Worm (Caenorhabditis elegans): ENCODE measurements around the gene gskl-1.
"Not testable (repeated sequence)": the region's sequence is repeated elsewhere in the genome, so short reads cannot be mapped to it uniquely, and the experiment has no call there.

gskl-1 gene

DNA sequence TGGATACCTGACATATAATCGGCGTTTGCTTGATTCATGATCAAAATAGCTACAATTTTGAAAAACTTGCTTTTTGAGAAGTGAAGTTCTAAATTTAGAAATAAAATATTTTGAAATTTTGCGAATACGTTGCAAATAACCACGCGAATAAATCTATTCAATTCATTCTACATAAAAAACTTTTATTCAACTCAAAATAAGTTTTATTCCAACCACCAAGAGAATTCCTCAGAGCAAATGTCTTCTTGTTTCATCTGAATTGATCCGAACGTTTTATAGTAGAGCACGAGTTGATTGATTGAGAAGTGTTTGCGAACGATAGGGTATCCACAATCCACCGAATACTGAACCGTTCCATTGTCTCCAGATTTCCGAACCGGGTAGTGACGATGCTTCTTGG, 31.6 kb upstream of the gskl-1 start, which contains the start of gene F44F4.9:
F44F4.9 (minus strand) TSS at position 101 of the 400 bp plus-strand sequence.
- no peak for TF ChIP-seq mdl-1 (tag; optimal IDR thresholded peaks at IDR 0.05)
- no peak for TF ChIP-seq fkh-10 (GFP tag; optimal IDR thresholded peaks at IDR 0.05)
- no peak for TF ChIP-seq jun-1 (tag; optimal IDR thresholded peaks at IDR 0.05)
- TF ChIP-seq fkh-2 (tag; optimal IDR thresholded peaks at IDR 0.05): no peak
- TF ChIP-seq mml-1 (tag; optimal IDR thresholded peaks at IDR 0.05): no peak
- no peak for TF ChIP-seq snpc-4 (tag; optimal IDR thresholded peaks at IDR 0.05)
- no peak for TF ChIP-seq zag-1 (tag; optimal IDR thresholded peaks at IDR 0.05)
- no peak for TF ChIP-seq R02D3.7 (tag; optimal IDR thresholded peaks at IDR 0.05)
- no peak for TF ChIP-seq fos-1 (tag; optimal IDR thresholded peaks at IDR 0.05)
- TF ChIP-seq pha-4 (tag; optimal IDR thresholded peaks at IDR 0.05): no peak
- no peak for TF ChIP-seq elt-1 (tag; optimal IDR thresholded peaks at IDR 0.05)
- no peak for TF ChIP-seq ceh-28 (tag; optimal IDR thresholded peaks at IDR 0.05)
- no peak for TF ChIP-seq lin-39 (tag; optimal IDR thresholded peaks at IDR 0.05)
- no peak for TF ChIP-seq elt-2 (tag; optimal IDR thresholded peaks at IDR 0.05)
- TF ChIP-seq aly-2 (tag; optimal IDR thresholded peaks at IDR 0.05): no peak
- TF ChIP-seq nhr-11 (tag; optimal IDR thresholded peaks at IDR 0.05): no peak
- no peak for TF ChIP-seq egl-27 (tag; optimal IDR thresholded peaks at IDR 0.05)
- TF ChIP-seq ceh-82 (tag; optimal IDR thresholded peaks at IDR 0.05): no peak
- TF ChIP-seq ztf-4 (tag; optimal IDR thresholded peaks at IDR 0.05): no peak
- TF ChIP-seq lin-15B (tag; optimal IDR thresholded peaks at IDR 0.05): no peak

DNA sequence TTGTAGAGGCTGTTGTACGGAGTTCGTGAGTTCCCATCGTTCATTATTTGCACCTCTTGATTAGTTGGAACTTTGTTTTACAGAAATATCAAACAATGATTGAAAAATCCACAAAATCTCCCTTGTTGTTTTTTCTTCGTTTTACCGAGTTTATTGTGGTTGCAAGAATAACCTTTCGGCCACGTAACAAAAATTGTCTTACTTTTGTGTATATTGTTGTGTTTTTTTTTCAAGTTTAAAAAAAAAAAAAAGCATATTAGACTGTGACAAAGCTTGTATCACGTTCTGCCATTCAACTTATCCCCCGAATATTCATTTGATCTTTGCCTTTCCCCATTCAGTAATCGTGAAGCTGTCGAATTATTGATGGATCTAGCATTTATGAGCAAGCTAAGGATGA, 30.2 kb upstream of the gskl-1 start, which contains the start of gene F44F4.10:
F44F4.10 (minus strand) TSS at position 101 of the 400 bp plus-strand sequence.
- TF ChIP-seq nhr-25 (tag; optimal IDR thresholded peaks at IDR 0.05) (no peak), snpc-4 (tag; optimal IDR thresholded peaks at IDR 0.05) (no peak), tbx-2 (tag; optimal IDR thresholded peaks at IDR 0.05) (no peak), R02D3.7 (tag; optimal IDR thresholded peaks at IDR 0.05) (no peak), eor-1 (tag; optimal IDR thresholded peaks at IDR 0.05) (no peak), pqm-1 (tag; optimal IDR thresholded peaks at IDR 0.05) (no peak), fkh-10 (GFP tag; optimal IDR thresholded peaks at IDR 0.05) (no peak), nhr-28 (tag; optimal IDR thresholded peaks at IDR 0.05) (no peak)

DNA sequence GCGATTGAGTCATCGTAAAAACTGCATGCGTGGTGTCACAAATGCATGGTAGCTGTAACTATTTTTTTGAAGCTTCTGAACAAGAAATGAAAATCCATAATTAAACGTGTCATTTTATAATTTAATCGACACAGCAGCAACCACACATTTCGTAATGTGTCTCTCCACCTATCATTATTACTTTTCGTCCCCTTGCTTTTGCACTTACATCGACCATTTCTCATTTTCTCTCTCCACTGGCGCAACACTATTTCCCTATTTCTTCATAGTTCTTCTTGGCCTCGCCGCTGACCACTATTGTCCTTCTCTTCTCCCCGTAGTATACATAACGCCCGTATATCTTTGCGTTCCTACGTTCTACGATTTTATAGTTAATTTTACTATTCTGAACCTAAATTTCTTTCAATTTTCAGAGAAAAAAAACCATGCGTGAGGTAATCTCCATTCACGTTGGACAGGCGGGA, 29.0 kb upstream of the gskl-1 start, which contains the start of gene tba-4:
tba-4 (plus strand) TSS at position 414 of the 464 bp plus-strand sequence.
- no peak for TF ChIP-seq fkh-10 (GFP tag; optimal IDR thresholded peaks at IDR 0.05)
- peak; percentile 23 for TF ChIP-seq elt-2 (tag; optimal IDR thresholded peaks at IDR 0.05)
- peak; percentile 13 for TF ChIP-seq nhr-25 (tag; optimal IDR thresholded peaks at IDR 0.05)

DNA sequence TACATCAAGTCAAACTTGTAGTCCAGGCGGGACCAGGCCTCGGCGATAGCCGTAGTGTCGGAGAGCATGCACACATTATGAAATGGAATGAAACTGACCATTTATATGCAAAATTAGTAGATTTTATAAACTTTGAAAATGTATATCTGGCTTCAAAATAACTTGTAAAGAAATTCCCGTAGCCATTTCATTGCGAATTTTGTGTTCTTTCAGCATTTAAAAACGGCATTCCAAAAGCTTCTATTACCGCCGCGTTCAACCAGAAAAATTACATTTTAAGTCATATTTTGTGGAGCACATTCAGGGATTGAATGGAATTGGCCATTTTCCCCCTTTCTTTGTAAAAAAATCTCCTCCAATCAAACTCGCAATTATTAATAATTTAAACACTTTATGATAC, 24.5 kb upstream of the gskl-1 start, which contains the start of gene Y19D2B.1:
Y19D2B.1 (minus strand) TSS at position 101 of the 400 bp plus-strand sequence.
- TF ChIP-seq ama-1 (optimal IDR thresholded peaks at IDR 0.05); nhr-237 (tag; optimal IDR thresholded peaks at IDR 0.05); snpc-4 (tag; optimal IDR thresholded peaks at IDR 0.05): not testable (repeated sequence)

DNA sequence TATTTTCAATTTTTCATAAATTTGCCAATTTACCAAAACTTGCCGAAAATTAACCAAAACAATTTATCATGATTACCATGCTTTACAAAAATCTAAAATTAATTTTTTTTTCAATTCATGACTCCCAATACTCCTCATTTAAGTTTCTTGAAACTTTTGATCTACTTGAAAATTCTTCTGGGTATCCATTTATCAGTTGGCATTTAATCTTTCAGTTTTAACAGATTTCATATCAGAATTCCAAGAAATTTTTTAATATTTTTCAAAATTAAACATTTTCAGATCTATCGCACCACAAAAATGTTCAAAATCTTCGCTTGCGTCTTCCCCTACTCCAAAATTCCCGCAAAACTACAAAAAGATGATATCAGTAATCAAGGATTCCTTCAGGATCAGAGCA, 23.4 kb upstream of the gskl-1 start, which contains the start of gene Y19D2B.2:
Y19D2B.2 (plus strand) TSS at position 301 of the 400 bp plus-strand sequence.
- TF ChIP-seq lin-39 (tag; optimal IDR thresholded peaks at IDR 0.05) (no peak), unc-62 (GFP tag; optimal IDR thresholded peaks at IDR 0.05) (no peak), ztf-4 (tag; optimal IDR thresholded peaks at IDR 0.05) (no peak), sea-2 (GFP tag; optimal IDR thresholded peaks at IDR 0.05) (no peak), aly-2 (tag; optimal IDR thresholded peaks at IDR 0.05) (no peak), jun-1 (tag; optimal IDR thresholded peaks at IDR 0.05) (no peak), snpc-4 (tag; optimal IDR thresholded peaks at IDR 0.05) (no peak), nhr-77 (tag; optimal IDR thresholded peaks at IDR 0.05) (no peak), pha-4 (tag; optimal IDR thresholded peaks at IDR 0.05) (no peak), R02D3.7 (tag; optimal IDR thresholded peaks at IDR 0.05) (no peak), ceh-28 (tag; optimal IDR thresholded peaks at IDR 0.05) (no peak), egl-27 (tag; optimal IDR thresholded peaks at IDR 0.05) (no peak), nhr-76 (tag; optimal IDR thresholded peaks at IDR 0.05) (no peak), nhr-43 (tag; optimal IDR thresholded peaks at IDR 0.05; ENCODE audit: poor library complexity, severe bottlenecking) (no peak), elt-2 (tag; optimal IDR thresholded peaks at IDR 0.05) (no peak), eor-1 (tag; optimal IDR thresholded peaks at IDR 0.05) (no peak), fkh-2 (tag; optimal IDR thresholded peaks at IDR 0.05) (no peak), ZK546.5 (tag; optimal IDR thresholded peaks at IDR 0.05) (no peak), zag-1 (tag; optimal IDR thresholded peaks at IDR 0.05) (no peak)

Measured in whole organism, L3 larva.